Worm (Caenorhabditis elegans) whole organism, L1 larva: ENCODE data around the gene npr-41.

Experiments used
- C04F5.9 ChIP-seq: sonication (generic microtip); optimal IDR thresholded peaks from 2 replicates; lab custom pipeline; 2016; ENCODE audit warnings: missing genetic modification characterization, missing compliant biosample characterization
- C16A3.4 ChIP-seq: fragments of 150-350 bp; optimal IDR thresholded peaks from 2 replicates; lab custom pipeline; 2014; ENCODE audit warnings: missing biosample characterization, missing genetic modification characterization
- Y116A8C.19 ChIP-seq: sonication (generic microtip); optimal IDR thresholded peaks from 2 replicates; lab custom pipeline; 2016; ENCODE audit warnings: missing compliant biosample characterization, missing genetic modification characterization, borderline replicate concordance
- alr-1 ChIP-seq: fragments of 200-800 bp; sonication (Bioruptor generic); optimal IDR thresholded peaks from 2 replicates; lab custom pipeline; 2018; ENCODE audit warnings: borderline replicate concordance, mild to moderate bottlenecking, missing genetic modification characterization, missing compliant biosample characterization
- blmp-1 ChIP-seq: fragments of 150-350 bp; optimal IDR thresholded peaks from 2 replicates; lab custom pipeline; 2014; ENCODE audit warnings: missing biosample characterization, missing genetic modification characterization
- ceh-63 ChIP-seq: fragments of 200-800 bp; sonication (Bioruptor generic); optimal IDR thresholded peaks from 2 replicates; lab custom pipeline; 2018; ENCODE audit warnings: mild to moderate bottlenecking, missing genetic modification characterization, missing compliant biosample characterization
- ceh-8 ChIP-seq: fragments of 200-800 bp; sonication (Bioruptor generic); optimal IDR thresholded peaks from 2 replicates; lab custom pipeline; 2018; ENCODE audit warnings: mild to moderate bottlenecking, missing genetic modification characterization, moderate library complexity, missing compliant biosample characterization
- ceh-88 ChIP-seq: fragments of 200-800 bp; sonication (Bioruptor generic); IDR thresholded peaks from 2 replicates; pipeline ENCODE4 v1.3.6; 2022; ENCODE audit warnings: missing genetic modification characterization, missing compliant biosample characterization
- ceh-90 ChIP-seq: sonication (generic microtip); optimal IDR thresholded peaks from 2 replicates; lab custom pipeline; 2016; ENCODE audit warnings: missing genetic modification characterization, missing compliant biosample characterization
- ces-1 ChIP-seq: fragments of 150-350 bp; optimal IDR thresholded peaks from 2 replicates; lab custom pipeline; 2014; ENCODE audit warnings: missing biosample characterization, missing genetic modification reagents, missing genetic modification characterization
- dpl-1 ChIP-seq, 3 experiments: fragments of 150-350 bp in 2 of 3; sonication (generic microtip) in 1 of 3; optimal IDR thresholded peaks; 2 replicates each; lab custom pipeline; 2014 to 2017; ENCODE audit warnings: missing biosample characterization in 3 of 3, missing genetic modification characterization in 3 of 3, missing genetic modification reagents in 3 of 3
- efl-1 ChIP-seq, 4 experiments: fragments of 150-350 bp; optimal IDR thresholded peaks in 3 of 4; peaks in 1 of 4; 1 replicate in 1 of 4; 2 replicates in 3 of 4; lab custom pipeline; 2014; ENCODE audit warnings: missing biosample characterization in 2 of 4, missing genetic modification characterization in 2 of 4, missing genetic modification reagents in 2 of 4
- efl-3 ChIP-seq: fragments of 200-800 bp; sonication (Bioruptor generic); optimal IDR thresholded peaks from 2 replicates; lab custom pipeline; 2018; ENCODE audit warnings: mild to moderate bottlenecking, missing genetic modification characterization, missing compliant biosample characterization
- elt-2 ChIP-seq: sonication (generic microtip); optimal IDR thresholded peaks from 2 replicates; lab custom pipeline; 2016; ENCODE audit warnings: missing genetic modification characterization, mild to moderate bottlenecking, inconsistent platforms, missing compliant biosample characterization, missing genetic modification reagents
- fkh-10 ChIP-seq: sonication (generic microtip); optimal IDR thresholded peaks from 2 replicates; lab custom pipeline; 2017; ENCODE audit warnings: missing biosample characterization, missing genetic modification reagents, missing genetic modification characterization
- fos-1 ChIP-seq: fragments of 150-350 bp; optimal IDR thresholded peaks from 2 replicates; lab custom pipeline; 2014; ENCODE audit warnings: missing biosample characterization, missing genetic modification characterization
- hlh-17 ChIP-seq: fragments of 200-800 bp; sonication (Bioruptor generic); optimal IDR thresholded peaks from 2 replicates; lab custom pipeline; 2018; ENCODE audit warnings: missing genetic modification characterization, mild to moderate bottlenecking, missing compliant biosample characterization, moderate library complexity, borderline replicate concordance
- irx-1 ChIP-seq: sonication (generic microtip); optimal IDR thresholded peaks from 2 replicates; lab custom pipeline; 2016; ENCODE audit warnings: missing genetic modification characterization, missing compliant biosample characterization
- isw-1 ChIP-seq: fragments of 200-800 bp; sonication (Bioruptor generic); IDR thresholded peaks from 2 replicates; pipeline ENCODE4 v1.3.6; 2022; ENCODE audit warnings: missing genetic modification characterization, missing compliant biosample characterization
- jun-1 ChIP-seq: fragments of 150-350 bp; optimal IDR thresholded peaks from 2 replicates; lab custom pipeline; 2014; ENCODE audit warnings: missing biosample characterization, missing genetic modification reagents, missing genetic modification characterization
- lin-13 ChIP-seq: fragments of 150-350 bp; optimal IDR thresholded peaks from 2 replicates; lab custom pipeline; 2014; ENCODE audit warnings: missing biosample characterization, missing genetic modification reagents, missing genetic modification characterization
- lin-14 ChIP-seq: fragments of 200-800 bp; sonication (Bioruptor generic); optimal IDR thresholded peaks from 2 replicates; lab custom pipeline; 2018; ENCODE audit warnings: mild to moderate bottlenecking, missing genetic modification characterization, moderate library complexity, missing compliant biosample characterization
- lin-15B ChIP-seq: fragments of 150-350 bp; sonication (generic microtip); optimal IDR thresholded peaks from 3 replicates; lab custom pipeline; 2014; ENCODE audit warnings: missing biosample characterization, missing genetic modification characterization
- lin-35 ChIP-seq, 2 experiments: fragments of 150-350 bp; optimal IDR thresholded peaks; 2 replicates each; lab custom pipeline; 2014; ENCODE audit warnings: missing biosample characterization in 2 of 2, missing genetic modification characterization in 2 of 2, missing genetic modification reagents in 2 of 2
- lir-3 ChIP-seq: sonication (generic microtip); optimal IDR thresholded peaks from 2 replicates; lab custom pipeline; 2016; ENCODE audit warnings: mild to moderate bottlenecking, missing genetic modification characterization, moderate library complexity, missing compliant biosample characterization; ENCODE audit not compliant: poor library complexity
- nhr-11 ChIP-seq: fragments of 150-350 bp; optimal IDR thresholded peaks from 2 replicates; lab custom pipeline; 2014; ENCODE audit warnings: missing biosample characterization, missing genetic modification characterization
- nhr-19 ChIP-seq: fragments of 200-800 bp; sonication (Bioruptor generic); conservative IDR thresholded peaks from 2 replicates; pipeline ENCODE4 v1.3.6; 2022; ENCODE audit warnings: missing genetic modification characterization, missing compliant biosample characterization
- nhr-20 ChIP-seq: sonication (generic microtip); optimal IDR thresholded peaks from 2 replicates; lab custom pipeline; 2016; ENCODE audit warnings: mild to moderate bottlenecking, missing genetic modification characterization, missing compliant biosample characterization
- nhr-237 ChIP-seq: fragments of 150-350 bp; optimal IDR thresholded peaks from 2 replicates; lab custom pipeline; 2014; ENCODE audit warnings: missing biosample characterization, missing genetic modification characterization
- nhr-71 ChIP-seq: sonication (generic microtip); optimal IDR thresholded peaks from 2 replicates; lab custom pipeline; 2016; ENCODE audit warnings: mild to moderate bottlenecking, missing genetic modification characterization, moderate library complexity, missing compliant biosample characterization
- nhr-76 ChIP-seq: sonication (generic microtip); optimal IDR thresholded peaks from 2 replicates; lab custom pipeline; 2017; ENCODE audit warnings: missing biosample characterization, missing genetic modification characterization
- nhr-77 ChIP-seq: fragments of 150-350 bp; optimal IDR thresholded peaks from 2 replicates; lab custom pipeline; 2014; ENCODE audit warnings: missing biosample characterization, missing genetic modification characterization
- nhr-85 ChIP-seq: sonication (generic microtip); peaks from one replicate; lab custom pipeline; 2016; ENCODE audit warnings: missing genetic modification characterization, inconsistent platforms, missing compliant biosample characterization
- nhr-90 ChIP-seq: sonication (generic microtip); optimal IDR thresholded peaks from 2 replicates; lab custom pipeline; 2016; ENCODE audit warnings: mild to moderate bottlenecking, missing genetic modification characterization, missing compliant biosample characterization; ENCODE audit not compliant: poor library complexity
- skn-1 ChIP-seq: fragments of 150-350 bp; optimal IDR thresholded peaks from 2 replicates; lab custom pipeline; 2014; ENCODE audit warnings: missing biosample characterization, missing genetic modification characterization
- snpc-4 ChIP-seq: fragments of 150-350 bp; optimal IDR thresholded peaks from 2 replicates; lab custom pipeline; 2014; ENCODE audit warnings: missing biosample characterization, missing genetic modification characterization
- sup-37 ChIP-seq: fragments of 200-800 bp; sonication (Bioruptor generic); optimal IDR thresholded peaks from 2 replicates; lab custom pipeline; 2018; ENCODE audit warnings: mild to moderate bottlenecking, missing genetic modification characterization, missing compliant biosample characterization
- tbx-2 ChIP-seq: sonication (generic microtip); optimal IDR thresholded peaks from 2 replicates; lab custom pipeline; 2016; ENCODE audit warnings: missing genetic modification characterization, missing compliant biosample characterization
- tlp-1 ChIP-seq: fragments of 150-350 bp; optimal IDR thresholded peaks from 2 replicates; lab custom pipeline; 2014; ENCODE audit warnings: missing biosample characterization, missing genetic modification characterization
- unc-130 ChIP-seq: fragments of 150-350 bp; optimal IDR thresholded peaks from 2 replicates; lab custom pipeline; 2017; ENCODE audit warnings: missing biosample characterization, missing genetic modification characterization, inconsistent platforms
- unc-98 ChIP-seq: fragments of 200-800 bp; sonication (Bioruptor generic); IDR thresholded peaks from 2 replicates; pipeline ENCODE4 v1.3.6; 2022; ENCODE audit warnings: missing genetic modification characterization, missing compliant biosample characterization
- vab-15 ChIP-seq: sonication (generic microtip); optimal IDR thresholded peaks from 2 replicates; lab custom pipeline; 2017; ENCODE audit warnings: missing genotype, mild to moderate bottlenecking, missing genetic modification characterization, missing compliant biosample characterization
- ztf-4 ChIP-seq: fragments of 150-350 bp; optimal IDR thresholded peaks from 2 replicates; lab custom pipeline; 2014; ENCODE audit warnings: missing biosample characterization, missing genetic modification characterization

Gene npr-41

DNA sequence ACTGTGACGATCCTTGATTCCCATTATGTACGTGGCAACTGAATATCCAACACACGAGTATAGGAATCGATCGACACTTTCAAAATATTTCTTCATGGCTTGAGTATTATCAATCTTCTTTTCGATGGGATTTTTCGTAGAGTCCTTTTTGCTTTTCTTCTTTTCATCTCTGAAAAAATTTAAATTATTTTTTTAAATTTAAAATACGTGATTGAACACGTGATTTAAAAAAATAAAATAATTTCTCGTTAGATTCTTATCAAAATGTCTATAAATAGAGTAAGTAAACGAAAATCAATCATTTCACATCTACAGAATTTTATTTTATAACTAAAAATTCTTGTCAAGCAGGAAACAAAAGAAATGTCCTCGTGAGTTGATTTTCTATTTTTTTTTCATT is 10.8 kb downstream of the npr-41 start, which contains the start of gene Y62F5A.10:
TSS of gene Y62F5A.10 (plus strand) at position 301 of the 400 bp plus-strand sequence.
- TF ChIP-seq tlp-1 (tag; lab: Kevin White, UChicago): no peak
- no peak for TF ChIP-seq ceh-8 (GFP tag; lab: Kevin White, UChicago)
- TF ChIP-seq lir-3 (tag; lab: Kevin White, UChicago): no peak
- no peak for TF ChIP-seq alr-1 (tag; lab: Kevin White, UChicago)
- no peak for TF ChIP-seq fos-1 (tag; lab: Kevin White, UChicago)
- TF ChIP-seq vab-15 (tag; lab: Kevin White, UChicago): no peak
- TF ChIP-seq sup-37 (GFP tag; lab: Kevin White, UChicago): no peak

ce11 chrII:11526954-11527353 is 16.5 kb downstream of the npr-41 start, which contains the start of gene age-1:
age-1 (minus strand) TSS chrII:11527054.
- TF ChIP-seq unc-130 (tag; lab: Kevin White, UChicago) (no peak), ztf-4 (no peak), C04F5.9 (tag; lab: Kevin White, UChicago) (no peak), efl-1 (optimal IDR thresholded peaks at IDR 0.05; lab: Kevin White, UChicago) (no peak), efl-1 (GFP tag; optimal IDR thresholded peaks at IDR 0.05 in 1 of 2; lab: Kevin White, UChicago) (no peak), ces-1 (no peak), hlh-17 (GFP tag; lab: Kevin White, UChicago) (no peak), nhr-76 (no peak)
- TF ChIP-seq, all 84 proteins: peak for 0

- TF ChIP-seq efl-3 (GFP tag; lab: Kevin White, UChicago) (no peak), ceh-90 (tag; lab: Kevin White, UChicago) (no peak), efl-1 (optimal IDR thresholded peaks at IDR 0.05; lab: Kevin White, UChicago) (no peak), efl-1 (GFP tag; optimal IDR thresholded peaks at IDR 0.05 in 1 of 2; lab: Kevin White, UChicago) (no peak), lin-14 (GFP tag; lab: Kevin White, UChicago) (no peak)
These were observed 23.2 kb downstream of the npr-41 start, which contains the start of gene mdt-8 for ce11 chrII:11533716-11534115. mdt-8 (minus strand) TSS chrII:11533816.

- TF ChIP-seq nhr-85 (tag; lab: Kevin White, UChicago) (peak; percentile 74), lin-13 (GFP tag; lab: Kevin White, UChicago) (peak; percentile 59), dpl-1 (GFP tag; optimal IDR thresholded peaks at IDR 0.05; lab: Kevin White, UChicago) (peak; percentile 81 to 89 (median 85)), fkh-10 (peak; percentile 81), nhr-90 (peak; percentile 86), lin-15B (tag; lab: Kevin White, UChicago) (peak; percentile 82), elt-2 (tag; lab: Kevin White, UChicago) (peak; percentile 42), lin-35 (GFP tag; optimal IDR thresholded peaks at IDR 0.05; lab: Kevin White, UChicago) (peak; percentile 78 to 92), snpc-4 (tag; lab: Kevin White, UChicago) (peak; percentile 6), jun-1 (peak; percentile 66), Y116A8C.19 (peak; percentile 53), nhr-19 (GFP tag; lab: Robert Waterston, UW) (peak; percentile 94), C16A3.4 (tag; lab: Kevin White, UChicago) (peak; percentile 71), nhr-11 (tag; lab: Kevin White, UChicago) (peak; percentile 11), ceh-8 (GFP tag; lab: Kevin White, UChicago) (peak; percentile 57), skn-1 (tag; lab: Kevin White, UChicago) (peak; percentile 42), C04F5.9 (tag; lab: Kevin White, UChicago) (peak; percentile 47), ceh-88 (GFP tag; lab: Robert Waterston, UW) (peak; percentile 90), blmp-1 (tag; lab: Kevin White, UChicago) (peak; percentile 22), nhr-237 (tag; lab: Kevin White, UChicago) (peak; percentile 34), nhr-20 (tag; lab: Kevin White, UChicago) (peak; percentile 86), irx-1 (tag; lab: Kevin White, UChicago) (peak; percentile 44), tbx-2 (tag; lab: Kevin White, UChicago) (peak; percentile 82), unc-130 (tag; lab: Kevin White, UChicago) (peak; percentile 61), isw-1 (peak; percentile 89), nhr-71 (tag; lab: Kevin White, UChicago) (peak; percentile 92), ceh-90 (tag; lab: Kevin White, UChicago) (peak; percentile 51), efl-3 (GFP tag; lab: Kevin White, UChicago) (peak; percentile 10), nhr-77 (peak; percentile 72), unc-98 (peak; percentile 94), ceh-63 (GFP tag; lab: Kevin White, UChicago) (peak; percentile 86)
These were observed 24.1 kb downstream of the npr-41 start, which contains the start of gene Y62F5A.12 for ce11 chrII:11534429-11535099. Y62F5A.12 (minus strand) TSS chrII:11534479.
